Worm (Caenorhabditis elegans): ENCODE measurements around the gene asns-1.
"Not testable (repeated sequence)": the region's sequence is repeated elsewhere in the genome, so short reads cannot be mapped to it uniquely, and the experiment has no call there.

Gene asns-1

ce11 chrV:8529219-8529618 lies 16.8 kb upstream of the asns-1 start, which contains the start of gene otpl-5:
Gene otpl-5 (plus strand): TSS chrV:8529519.
- no peak for TF ChIP-seq isw-1 (GFP tag; IDR thresholded peaks at IDR 0.05)
- TF ChIP-seq rnt-1 (tag; optimal IDR thresholded peaks at IDR 0.05) = no peak
- TF ChIP-seq hlh-17 (GFP tag; optimal IDR thresholded peaks at IDR 0.05; ENCODE audit: borderline replicate concordance) = no peak
- TF ChIP-seq mef-2 (tag; optimal IDR thresholded peaks at IDR 0.05) = no peak
- no peak for TF ChIP-seq ceh-63 (GFP tag; optimal IDR thresholded peaks at IDR 0.05)
- no peak for TF ChIP-seq unc-30 (tag; optimal IDR thresholded peaks at IDR 0.05)
- TF ChIP-seq alr-1 (tag; optimal IDR thresholded peaks at IDR 0.05; ENCODE audit: borderline replicate concordance) = no peak

- not testable (repeated sequence) for TF ChIP-seq efl-1 (optimal IDR thresholded peaks at IDR 0.05)
- peak in 1 of 2 experiments; percentile 40 for TF ChIP-seq efl-1 (GFP tag; optimal IDR thresholded peaks at IDR 0.05 in 1 of 2)
Measured at ce11 chrV:8533067-8533466, 12.9 kb upstream of the asns-1 start, which contains the start of the genes his-8 and his-7. Gene his-8 (minus strand): TSS chrV:8533086. Gene his-7 (plus strand): TSS chrV:8533379.

ce11 chrV:8533916-8534315 lies 12.1 kb upstream of the asns-1 start:
- TF ChIP-seq nhr-77 (tag; optimal IDR thresholded peaks at IDR 0.05) = no peak
- TF ChIP-seq hlh-17 (GFP tag; optimal IDR thresholded peaks at IDR 0.05; ENCODE audit: borderline replicate concordance) = no peak
- TF ChIP-seq nhr-85 (tag) = peak; percentile 87
- TF ChIP-seq pag-3 (tag; optimal IDR thresholded peaks at IDR 0.05; ENCODE audit: borderline replicate concordance, insufficient read depth) = no peak
- TF ChIP-seq fos-1 (tag; optimal IDR thresholded peaks at IDR 0.05) = no peak
- no peak for TF ChIP-seq zag-1 (tag; optimal IDR thresholded peaks at IDR 0.05)
- TF ChIP-seq irx-1 (tag; optimal IDR thresholded peaks at IDR 0.05) = no peak
- TF ChIP-seq egl-13 (tag; optimal IDR thresholded peaks at IDR 0.05) = no peak

- TF ChIP-seq swsn-7 (tag; optimal IDR thresholded peaks at IDR 0.05) (peak; percentile 62), lin-14 (GFP tag; optimal IDR thresholded peaks at IDR 0.05) (peak; percentile 80), nhr-20 (tag; optimal IDR thresholded peaks at IDR 0.05) (peak; percentile 43), snu-23 (GFP tag; optimal IDR thresholded peaks at IDR 0.05) (peak; percentile 41), ceh-88 (GFP tag; IDR thresholded peaks at IDR 0.05) (peak; percentile 8; the same call in 1 of the 2 replicates), nhr-90 (tag; optimal IDR thresholded peaks at IDR 0.05; ENCODE audit: poor library complexity) (peak; percentile 30), nhr-47 (tag; optimal IDR thresholded peaks at IDR 0.05) (peak; percentile 44), isw-1 (GFP tag; IDR thresholded peaks at IDR 0.05) (peak; percentile 24; the same call in 1 of the 2 replicates), ztf-11 (tag; optimal IDR thresholded peaks at IDR 0.05) (peak in 1 of 2 experiments; percentile 60), nhr-19 (GFP tag; conservative IDR thresholded peaks at IDR 0.05) (peak; percentile 66), rnt-1 (tag; optimal IDR thresholded peaks at IDR 0.05) (peak; percentile 23), efl-3 (GFP tag; optimal IDR thresholded peaks at IDR 0.05) (peak; percentile 17), nhr-85 (tag) (peak; percentile 76), nhr-71 (tag; optimal IDR thresholded peaks at IDR 0.05) (peak; percentile 50), grh-1 (GFP tag; IDR thresholded peaks at IDR 0.05) (peak; percentile 88)
Measured at ce11 chrV:8534534-8535283, 11.3 kb upstream of the asns-1 start, which contains the start of the genes his-6 and his-5. Gene his-6 (minus strand): TSS chrV:8534977. Gene his-5 (plus strand): TSS chrV:8535214.

- TF ChIP-seq mdl-1 (tag; optimal IDR thresholded peaks at IDR 0.05) (no peak), nhr-19 (GFP tag; conservative IDR thresholded peaks at IDR 0.05) (no peak), dpl-1 (GFP tag; optimal IDR thresholded peaks at IDR 0.05) (no peak), ztf-11 (tag; optimal IDR thresholded peaks at IDR 0.05) (no peak), hlh-17 (GFP tag; optimal IDR thresholded peaks at IDR 0.05; ENCODE audit: borderline replicate concordance) (no peak), snpc-4 (tag; optimal IDR thresholded peaks at IDR 0.05) (no peak), nhr-90 (tag; optimal IDR thresholded peaks at IDR 0.05; ENCODE audit: poor library complexity) (no peak), nhr-20 (tag; optimal IDR thresholded peaks at IDR 0.05) (no peak), fkh-10 (GFP tag; optimal IDR thresholded peaks at IDR 0.05) (no peak), sptf-1 (tag; optimal IDR thresholded peaks at IDR 0.05) (no peak), nhr-28 (tag; optimal IDR thresholded peaks at IDR 0.05) (no peak), skn-1 (tag; optimal IDR thresholded peaks at IDR 0.05) (no peak), zag-1 (tag; optimal IDR thresholded peaks at IDR 0.05) (no peak), fkh-4 (tag; optimal IDR thresholded peaks at IDR 0.05; ENCODE audit: borderline replicate concordance) (no peak), mab-9 (GFP tag; IDR thresholded peaks at IDR 0.05) (no peak), unc-86 (tag; optimal IDR thresholded peaks at IDR 0.05) (no peak)
Measured at ce11 chrV:8536213-8536612, 9.8 kb upstream of the asns-1 start, which contains the start of gene his-39. Gene his-39 (plus strand): TSS chrV:8536513.
